Fruit fly (Drosophila melanogaster) ovary, adult (tissue): ENCODE data around the gene Cpr23B.

ENCODE experiments used
- CG17801 ChIP-seq: fragments of 200-800 bp; optimal IDR thresholded peaks from 2 replicates; lab custom pipeline; 2019; ENCODE audit warnings: missing biosample characterization, mild to moderate bottlenecking, missing genetic modification characterization, moderate library complexity; ENCODE audit not compliant: partially characterized antibody

Cpr23B gene

dm6 chr2L:2861140-2861884, 23.1 kb downstream of the Cpr23B start:
- TF ChIP-seq CG17801 (GFP tag; lab: Kevin White, UChicago), result no peak

- TF ChIP-seq CG17801 (GFP tag; lab: Kevin White, UChicago), result peak; percentile 29
Measured at dm6 chr2L:2861885-2862620, 23.8 kb downstream of the Cpr23B start.

dm6 chr2L:2862621-2862962, 24.4 kb downstream of the Cpr23B start:
- TF ChIP-seq CG17801 (GFP tag; lab: Kevin White, UChicago), result no peak

- TF ChIP-seq CG17801 (GFP tag; lab: Kevin White, UChicago), result no peak
Measured at dm6 chr2L:2864601-2865000, 26.4 kb downstream of the Cpr23B start.

dm6 chr2L:2865560-2866309, 27.5 kb downstream of the Cpr23B start:
- no peak for TF ChIP-seq CG17801 (GFP tag; lab: Kevin White, UChicago)

- TF ChIP-seq CG17801 (GFP tag; lab: Kevin White, UChicago), result no peak
Measured at dm6 chr2L:2869008-2869702, 30.9 kb downstream of the Cpr23B start, which contains the start of gene CG8813. CG8813 (plus strand) TSS chr2L:2869652.

dm6 chr2L:2872309-2872932, 34.2 kb downstream of the Cpr23B start:
- no peak for TF ChIP-seq CG17801 (GFP tag; lab: Kevin White, UChicago)

dm6 chr2L:2872968-2873728, 34.9 kb downstream of the Cpr23B start:
- TF ChIP-seq CG17801 (GFP tag; lab: Kevin White, UChicago), result no peak

- TF ChIP-seq CG17801 (GFP tag; lab: Kevin White, UChicago), result no peak
Measured at dm6 chr2L:2873729-2874127, 35.5 kb downstream of the Cpr23B start.

dm6 chr2L:2874185-2874541, 36.0 kb downstream of the Cpr23B start, which contains the start of gene Ifrd1:
Ifrd1 (minus strand) TSS chr2L:2874489.
- peak; percentile 12 for TF ChIP-seq CG17801 (GFP tag; lab: Kevin White, UChicago)

- TF ChIP-seq CG17801 (GFP tag; lab: Kevin White, UChicago), result peak; percentile 78
Measured at dm6 chr2L:2874542-2875194, 36.5 kb downstream of the Cpr23B start, which contains the start of gene CG8814. CG8814 (plus strand) TSS chr2L:2874890.

dm6 chr2L:2878188-2878587, 40.0 kb downstream of the Cpr23B start, which contains the start of the genes Prx6a and Sbat:
Prx6a (minus strand) TSS chr2L:2878232.
Sbat (plus strand) TSS chr2L:2878344.
- TF ChIP-seq CG17801 (GFP tag; lab: Kevin White, UChicago), result peak; percentile 77

- peak; percentile 39 for TF ChIP-seq CG17801 (GFP tag; lab: Kevin White, UChicago)
Measured at dm6 chr2L:2878859-2879258, 40.6 kb downstream of the Cpr23B start, which contains the start of gene RabGGTb. RabGGTb (plus strand) TSS chr2L:2879112.
